Worm (Caenorhabditis elegans): Measurements from ENCODE around the gene C45G9.10.
"Not testable (repeated sequence)": the region's sequence is repeated elsewhere in the genome, so short reads cannot be mapped to it uniquely, and the experiment has no call there.

C45G9.10 gene

ce11 chrIII:5062406-5062805, 708 bp upstream of the C45G9.10 start, which contains the start of gene C45G9.4:
Gene C45G9.4, plus strand, starts transcription at chrIII:5062706.
- not testable (repeated sequence) for TF ChIP-seq C06A6.2 (GFP tag; conservative IDR thresholded peaks at IDR 0.05); madf-6 (GFP tag; IDR thresholded peaks at IDR 0.05); somi-1 (GFP tag; optimal IDR thresholded peaks at IDR 0.05)

ce11 chrIII:5055709-5056108, 6.0 kb downstream of the C45G9.10 start, which contains the start of gene C45G9.9:
Gene C45G9.9, minus strand, starts transcription at chrIII:5055809.
- not testable (repeated sequence) for TF ChIP-seq egrh-3 (GFP tag; IDR thresholded peaks at IDR 0.05); unc-130 (GFP tag; optimal IDR thresholded peaks at IDR 0.05); nhr-27 (tag; optimal IDR thresholded peaks at IDR 0.05)

- TF ChIP-seq rpc-1 (optimal IDR thresholded peaks at IDR 0.05) (no peak), rpc-1 (tag; optimal IDR thresholded peaks at IDR 0.05) (no peak), rec-8 (tag; optimal IDR thresholded peaks at IDR 0.05) (no peak), egl-44 (GFP tag; IDR thresholded peaks at IDR 0.05) (no peak), hmg-1.2 (GFP tag; IDR thresholded peaks at IDR 0.05) (no peak), efl-1 (GFP tag; optimal IDR thresholded peaks at IDR 0.05) (no peak), nhr-120 (GFP tag; IDR thresholded peaks at IDR 0.05) (no peak), B0035.1 (tag; optimal IDR thresholded peaks at IDR 0.05) (no peak), mes-4 (tag; optimal IDR thresholded peaks at IDR 0.05) (no peak), K12H6.12 (tag; optimal IDR thresholded peaks at IDR 0.05) (no peak), B0336.3 (GFP tag; IDR thresholded peaks at IDR 0.05) (no peak), Y95B8A.8 (GFP tag; IDR thresholded peaks at IDR 0.05) (no peak), ztf-25 (GFP tag; IDR thresholded peaks at IDR 0.05) (no peak), C17E4.6 (GFP tag; IDR thresholded peaks at IDR 0.05) (no peak)
Measured at ce11 chrIII:5053541-5053940, 8.2 kb downstream of the C45G9.10 start, which contains the start of gene C45G9.8. Gene C45G9.8, minus strand, starts transcription at chrIII:5053641.

- TF ChIP-seq T26A5.8 (tag; optimal IDR thresholded peaks at IDR 0.05) (no peak), Y95B8A.8 (GFP tag; IDR thresholded peaks at IDR 0.05) (no peak), F23B12.7 (tag; optimal IDR thresholded peaks at IDR 0.05; ENCODE audit: insufficient read depth) (no peak), efl-1 (GFP tag; optimal IDR thresholded peaks at IDR 0.05) (no peak), ZK185.1 (tag; optimal IDR thresholded peaks at IDR 0.05; ENCODE audit: poor library complexity, severe bottlenecking) (no peak), nhr-90 (tag; optimal IDR thresholded peaks at IDR 0.05) (no peak), zim-3 (tag; optimal IDR thresholded peaks at IDR 0.05) (no peak), snpc-1.1 (tag; optimal IDR thresholded peaks at IDR 0.05; ENCODE audit: insufficient read depth) (no peak), Y79H2A.3 (GFP tag; conservative IDR thresholded peaks at IDR 0.05) (no peak), ztf-26 (tag; optimal IDR thresholded peaks at IDR 0.05) (no peak), ceh-58 (GFP tag; IDR thresholded peaks at IDR 0.05) (no peak), pha-4 (tag; optimal IDR thresholded peaks at IDR 0.05) (no peak), hsf-1 (GFP tag; IDR thresholded peaks at IDR 0.05) (no peak), ztf-6 (GFP tag; IDR thresholded peaks at IDR 0.05) (no peak), aptf-3 (GFP tag; IDR thresholded peaks at IDR 0.05) (no peak), dpff-1 (tag; optimal IDR thresholded peaks at IDR 0.05) (no peak)
Measured at ce11 chrIII:5051949-5052348, 9.7 kb downstream of the C45G9.10 start, which contains the start of gene C45G9.15. Gene C45G9.15, minus strand, starts transcription at chrIII:5052049.
